Worm (Caenorhabditis elegans): ENCODE results near the gene B0218.7.

DNA sequence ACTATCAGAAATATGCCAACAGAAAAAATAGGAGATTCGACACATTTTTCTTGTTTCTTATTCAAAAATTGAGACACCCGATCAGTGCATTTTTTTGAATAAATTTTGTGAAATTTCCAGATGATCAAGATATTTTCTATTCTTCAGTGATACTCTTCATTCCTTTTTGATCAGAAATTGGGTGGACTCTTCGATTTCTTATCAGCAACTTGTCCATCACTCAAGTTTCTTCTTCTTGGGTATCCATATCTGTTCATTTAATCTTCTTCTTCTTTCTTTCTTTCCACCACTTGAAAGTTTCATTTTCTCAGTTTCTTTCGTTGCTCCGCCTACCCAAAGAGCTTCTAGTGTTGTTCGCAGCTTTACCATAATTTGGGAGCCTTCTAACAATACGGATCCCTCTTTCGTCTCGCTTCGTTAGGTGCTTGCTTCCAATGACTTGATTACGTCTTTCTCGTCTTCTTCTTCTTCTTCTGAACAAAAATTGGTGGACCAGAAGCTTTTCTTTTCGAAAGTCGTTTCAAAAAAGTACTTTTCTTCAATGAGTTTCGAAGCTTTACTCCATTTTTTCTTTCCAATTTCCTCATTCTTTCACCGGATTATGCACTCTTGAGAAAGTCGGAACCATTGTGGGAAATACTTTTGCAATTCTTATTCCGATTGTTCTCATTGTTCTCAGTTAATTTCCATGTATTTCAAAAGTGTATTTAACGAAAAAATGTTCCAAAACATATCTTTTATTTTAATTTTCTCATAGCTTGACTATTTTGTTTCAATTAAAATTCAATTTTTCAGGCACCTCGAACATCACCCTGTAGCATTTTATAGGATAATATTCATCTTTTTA lies 10.1 kb upstream of the B0218.7 start, which contains the start of gene pct-1:
- TF ChIP-seq ref-1 (GFP tag; conservative IDR thresholded peaks at IDR 0.05) (no peak), flt-1 (GFP tag; IDR thresholded peaks at IDR 0.05) (no peak), tab-1 (GFP tag; IDR thresholded peaks at IDR 0.05) (no peak)

Measured in whole organism, midembryonic.